Worm (Caenorhabditis elegans): ENCODE data around the gene srh-184.

Gene srh-184

ce11 chrV:10813425-10814156, 15.6 kb upstream of the srh-184 start, which contains the start of the genes C29A12.1 and lig-1:
Gene C29A12.1, minus strand, starts transcription at chrV:10813487.
Gene lig-1, plus strand, starts transcription at chrV:10814106.
- TF ChIP-seq ztf-29 (GFP tag; IDR thresholded peaks at IDR 0.05): no peak
- TF ChIP-seq klf-2 (GFP tag; conservative IDR thresholded peaks at IDR 0.05): no peak
- TF ChIP-seq med-1 (GFP tag; optimal IDR thresholded peaks at IDR 0.05; ENCODE audit: insufficient read depth): no peak
- TF ChIP-seq ztf-23 (GFP tag; IDR thresholded peaks at IDR 0.05): no peak
- no peak for TF ChIP-seq ref-1 (GFP tag; conservative IDR thresholded peaks at IDR 0.05)

- TF ChIP-seq klf-2 (GFP tag; conservative IDR thresholded peaks at IDR 0.05) (no peak), ref-1 (GFP tag; conservative IDR thresholded peaks at IDR 0.05) (no peak), med-1 (GFP tag; optimal IDR thresholded peaks at IDR 0.05; ENCODE audit: insufficient read depth) (no peak), tab-1 (GFP tag; IDR thresholded peaks at IDR 0.05) (no peak), ztf-29 (GFP tag; IDR thresholded peaks at IDR 0.05) (no peak), cog-1 (tag; optimal IDR thresholded peaks at IDR 0.05) (no peak), flt-1 (GFP tag; IDR thresholded peaks at IDR 0.05) (no peak), ztf-23 (GFP tag; IDR thresholded peaks at IDR 0.05) (no peak), T22C8.4 (GFP tag; IDR thresholded peaks at IDR 0.05) (no peak)
These were observed 13.8 kb upstream of the srh-184 start, which contains the start of gene C29A12.22 for ce11 chrV:10811763-10812162. Gene C29A12.22, plus strand, starts transcription at chrV:10812063.

ce11 chrV:10807862-10808327, 9.9 kb upstream of the srh-184 start, which contains the start of gene plrg-1:
Gene plrg-1, minus strand, starts transcription at chrV:10807912.
- TF ChIP-seq ztf-23 (GFP tag; IDR thresholded peaks at IDR 0.05) (peak; percentile 92), ztf-29 (GFP tag; IDR thresholded peaks at IDR 0.05) (peak; percentile 83; the same call in 1 of the 2 replicates), med-1 (GFP tag; optimal IDR thresholded peaks at IDR 0.05; ENCODE audit: insufficient read depth) (peak; percentile 90), tab-1 (GFP tag; IDR thresholded peaks at IDR 0.05) (peak; percentile 92), klf-2 (GFP tag; conservative IDR thresholded peaks at IDR 0.05) (peak; percentile 78), T22C8.4 (GFP tag; IDR thresholded peaks at IDR 0.05) (peak; percentile 61; the same call in 1 of the 2 replicates), flt-1 (GFP tag; IDR thresholded peaks at IDR 0.05) (peak; percentile 96), cog-1 (tag; optimal IDR thresholded peaks at IDR 0.05) (peak; percentile 93), ref-1 (GFP tag; conservative IDR thresholded peaks at IDR 0.05) (peak; percentile 61)

- no peak for TF ChIP-seq med-1 (GFP tag; optimal IDR thresholded peaks at IDR 0.05; ENCODE audit: insufficient read depth)
- no peak for TF ChIP-seq tab-1 (GFP tag; IDR thresholded peaks at IDR 0.05)
- no peak for TF ChIP-seq cog-1 (tag; optimal IDR thresholded peaks at IDR 0.05)
- TF ChIP-seq T22C8.4 (GFP tag; IDR thresholded peaks at IDR 0.05): no peak
- TF ChIP-seq flt-1 (GFP tag; IDR thresholded peaks at IDR 0.05): no peak
- no peak for TF ChIP-seq ref-1 (GFP tag; conservative IDR thresholded peaks at IDR 0.05)
- no peak for TF ChIP-seq klf-2 (GFP tag; conservative IDR thresholded peaks at IDR 0.05)
These were observed 7.9 kb upstream of the srh-184 start, which contains the start of gene prp-38 for ce11 chrV:10805934-10806333. Gene prp-38, minus strand, starts transcription at chrV:10806034.

- no peak for TF ChIP-seq T22C8.4 (GFP tag; IDR thresholded peaks at IDR 0.05)
- TF ChIP-seq ref-1 (GFP tag; conservative IDR thresholded peaks at IDR 0.05): no peak
- no peak for TF ChIP-seq ztf-23 (GFP tag; IDR thresholded peaks at IDR 0.05)
- TF ChIP-seq flt-1 (GFP tag; IDR thresholded peaks at IDR 0.05): no peak
These were observed 6.4 kb upstream of the srh-184 start, which contains the start of gene secs-1 for ce11 chrV:10804374-10804773. Gene secs-1, minus strand, starts transcription at chrV:10804474.

ce11 chrV:10802060-10802459, 4.1 kb upstream of the srh-184 start:
- TF ChIP-seq klf-2 (GFP tag; conservative IDR thresholded peaks at IDR 0.05) (no peak), tab-1 (GFP tag; IDR thresholded peaks at IDR 0.05) (no peak), ztf-29 (GFP tag; IDR thresholded peaks at IDR 0.05) (no peak), med-1 (GFP tag; optimal IDR thresholded peaks at IDR 0.05; ENCODE audit: insufficient read depth) (no peak), ref-1 (GFP tag; conservative IDR thresholded peaks at IDR 0.05) (no peak), cog-1 (tag; optimal IDR thresholded peaks at IDR 0.05) (no peak)

- TF ChIP-seq flt-1 (GFP tag; IDR thresholded peaks at IDR 0.05): no peak
- no peak for TF ChIP-seq tab-1 (GFP tag; IDR thresholded peaks at IDR 0.05)
These were observed 3.2 kb upstream of the srh-184 start, which contains the start of gene D1054.18 for ce11 chrV:10801154-10801553. Gene D1054.18, minus strand, starts transcription at chrV:10801198.

ce11 chrV:10795494-10795893, 2.5 kb downstream of the srh-184 start, which contains the start of gene D1054.19:
Gene D1054.19, plus strand, starts transcription at chrV:10795794.
- TF ChIP-seq med-1 (GFP tag; optimal IDR thresholded peaks at IDR 0.05; ENCODE audit: insufficient read depth): no peak
- TF ChIP-seq cog-1 (tag; optimal IDR thresholded peaks at IDR 0.05): no peak
- TF ChIP-seq ztf-29 (GFP tag; IDR thresholded peaks at IDR 0.05): no peak
- TF ChIP-seq T22C8.4 (GFP tag; IDR thresholded peaks at IDR 0.05): no peak

- TF ChIP-seq klf-2 (GFP tag; conservative IDR thresholded peaks at IDR 0.05) (no peak), flt-1 (GFP tag; IDR thresholded peaks at IDR 0.05) (no peak)
These were observed 3.5 kb downstream of the srh-184 start for ce11 chrV:10794463-10794862.

ce11 chrV:10793498-10793897, 4.5 kb downstream of the srh-184 start, which contains the start of gene ule-3:
Gene ule-3, plus strand, starts transcription at chrV:10793798.
- TF ChIP-seq ref-1 (GFP tag; conservative IDR thresholded peaks at IDR 0.05) (no peak), flt-1 (GFP tag; IDR thresholded peaks at IDR 0.05) (no peak), tab-1 (GFP tag; IDR thresholded peaks at IDR 0.05) (no peak), med-1 (GFP tag; optimal IDR thresholded peaks at IDR 0.05; ENCODE audit: insufficient read depth) (no peak), ztf-29 (GFP tag; IDR thresholded peaks at IDR 0.05) (no peak), ztf-23 (GFP tag; IDR thresholded peaks at IDR 0.05) (no peak), klf-2 (GFP tag; conservative IDR thresholded peaks at IDR 0.05) (no peak), cog-1 (tag; optimal IDR thresholded peaks at IDR 0.05) (no peak), T22C8.4 (GFP tag; IDR thresholded peaks at IDR 0.05) (no peak)

Data from whole organism, midembryonic.